Fruit fly (Drosophila melanogaster) whole organism, embryonic: ENCODE results near the gene Atat.

Experiments
- Awh ChIP-seq: fragments of 200-800 bp; sonication (Bioruptor generic); IDR thresholded peaks from 2 replicates; pipeline ENCODE4, ENCODE4 v1.3.6; 2022; ENCODE audit warnings: missing biosample characterization, missing genetic modification characterization
- B-H2 ChIP-seq: fragments of 200-800 bp; sonication (Bioruptor generic); optimal IDR thresholded peaks from 2 replicates; lab custom pipeline; 2018; ENCODE audit warnings: missing biosample characterization, mild to moderate bottlenecking, missing genetic modification characterization
- CG10147 ChIP-seq: fragments of 200-800 bp; sonication (Bioruptor generic); optimal IDR thresholded peaks from 2 replicates; lab custom pipeline; 2019; ENCODE audit warnings: missing biosample characterization, mild to moderate bottlenecking, missing genetic modification characterization, moderate library complexity
- CG10543 ChIP-seq: fragments of 200-800 bp; sonication (Bioruptor generic); optimal IDR thresholded peaks from 3 replicates; lab custom pipeline; 2017; ENCODE audit warnings: missing biosample characterization, mild to moderate bottlenecking, missing genetic modification characterization, moderate library complexity
- CG1233 ChIP-seq: fragments of 200-800 bp; sonication (Bioruptor generic); optimal IDR thresholded peaks from 4 replicates; lab custom pipeline; 2018; ENCODE audit warnings: missing biosample characterization, mild to moderate bottlenecking, missing genetic modification characterization
- CG13424 ChIP-seq: fragments of 200-800 bp; sonication (Bioruptor generic); optimal IDR thresholded peaks from 2 replicates; lab custom pipeline; 2019; ENCODE audit warnings: missing biosample characterization, mild to moderate bottlenecking, missing genetic modification characterization, moderate library complexity
- CG15696 ChIP-seq: fragments of 200-800 bp; sonication (Bioruptor generic); optimal IDR thresholded peaks from 2 replicates; lab custom pipeline; 2019; ENCODE audit warnings: missing biosample characterization, mild to moderate bottlenecking, missing genetic modification characterization, moderate library complexity
- CG16813 ChIP-seq: fragments of 200-800 bp; sonication (Bioruptor generic); IDR thresholded peaks from 3 replicates; pipeline ENCODE4 v1.3.6; 2022; ENCODE audit warnings: missing biosample characterization, missing genetic modification characterization; ENCODE audit not compliant: partially characterized antibody
- CG17361 ChIP-seq: fragments of 200-800 bp; sonication (Bioruptor generic); IDR thresholded peaks from 3 replicates; pipeline ENCODE4 v1.3.6; 2022; ENCODE audit warnings: missing biosample characterization, missing genetic modification characterization
- CG17385 ChIP-seq: fragments of 200-800 bp; sonication (Bioruptor generic); optimal IDR thresholded peaks from 3 replicates; lab custom pipeline; 2018; ENCODE audit warnings: missing biosample characterization, mild to moderate bottlenecking, missing genetic modification characterization
- CG18011 ChIP-seq: fragments of 200-800 bp; sonication (Bioruptor generic); optimal IDR thresholded peaks from 2 replicates; lab custom pipeline; 2017; ENCODE audit warnings: missing biosample characterization, missing genetic modification characterization, mild to moderate bottlenecking, moderate library complexity, missing genotype
- CG1832 ChIP-seq: fragments of 200-800 bp; sonication (Bioruptor generic); optimal IDR thresholded peaks from 2 replicates; lab custom pipeline; 2017; ENCODE audit warnings: missing biosample characterization, mild to moderate bottlenecking, missing genetic modification characterization, inconsistent platforms
- CG4328 ChIP-seq: fragments of 200-800 bp; sonication (Bioruptor generic); optimal IDR thresholded peaks from 3 replicates; lab custom pipeline; 2017; ENCODE audit warnings: missing biosample characterization, missing genetic modification reagents, missing genetic modification characterization
- CG4404 ChIP-seq: fragments of 200-800 bp; sonication (Bioruptor generic); IDR thresholded peaks from 2 replicates; pipeline ENCODE4 v1.3.6; 2022; ENCODE audit warnings: missing biosample characterization, missing genetic modification characterization
- CG4617 ChIP-seq: fragments of 200-800 bp; sonication (Bioruptor generic); optimal IDR thresholded peaks from 3 replicates; lab custom pipeline; 2016; ENCODE audit warnings: missing biosample characterization, missing genetic modification characterization, borderline replicate concordance
- CG7745 ChIP-seq: fragments of 200-800 bp; sonication (Bioruptor generic); optimal IDR thresholded peaks from 2 replicates; lab custom pipeline; 2018; ENCODE audit warnings: missing biosample characterization, mild to moderate bottlenecking, missing genetic modification characterization, moderate library complexity
- CG8290 ChIP-seq, 3 experiments: fragments of 200-800 bp; sonication (Bioruptor generic); optimal IDR thresholded peaks; 2 replicates each; lab custom pipeline; 2016 to 2019; ENCODE audit warnings: missing biosample characterization in 3 of 3, missing genetic modification characterization in 3 of 3, mild to moderate bottlenecking in 2 of 3, moderate library complexity in 1 of 3
- CG9437 ChIP-seq: fragments of 200-800 bp; sonication (Bioruptor generic); optimal IDR thresholded peaks from 2 replicates; lab custom pipeline; 2018; ENCODE audit warnings: missing biosample characterization, mild to moderate bottlenecking, missing genetic modification characterization
- D19A ChIP-seq: fragments of 200-800 bp; optimal IDR thresholded peaks from 3 replicates; lab custom pipeline; 2019; ENCODE audit warnings: missing biosample characterization, mild to moderate bottlenecking, missing genetic modification characterization, moderate library complexity
- Dip3 ChIP-seq: fragments of 200-800 bp; sonication (Bioruptor generic); optimal IDR thresholded peaks from 3 replicates; lab custom pipeline; 2016; ENCODE audit warnings: missing biosample characterization, missing genetic modification characterization
- Drgx ChIP-seq: fragments of 200-800 bp; sonication (Bioruptor generic); IDR thresholded peaks from 2 replicates; pipeline ENCODE4 v1.3.6; 2022; ENCODE audit warnings: missing biosample characterization, missing genetic modification characterization
- H2.0 ChIP-seq: fragments of 200-800 bp; sonication (Bioruptor generic); IDR thresholded peaks from 2 replicates; pipeline ENCODE4 v1.3.6; 2022; ENCODE audit warnings: missing biosample characterization, missing genetic modification characterization
- Lhr ChIP-seq: fragments of 200-800 bp; sonication (Bioruptor generic); optimal IDR thresholded peaks from 3 replicates; lab custom pipeline; 2017; ENCODE audit warnings: mild to moderate bottlenecking, missing biosample characterization, missing genetic modification reagents, missing genetic modification characterization
- Meics ChIP-seq: fragments of 200-800 bp; sonication (Bioruptor generic); optimal IDR thresholded peaks from 2 replicates; lab custom pipeline; 2017; ENCODE audit warnings: missing biosample characterization, mild to moderate bottlenecking, missing genetic modification characterization
- Myb ChIP-seq: fragments of 200-800 bp; sonication (Bioruptor generic); optimal IDR thresholded peaks from 2 replicates; lab custom pipeline; 2016; ENCODE audit warnings: missing biosample characterization, missing genetic modification characterization
- NC2α ChIP-seq: fragments of 200-800 bp; sonication (Bioruptor generic); optimal IDR thresholded peaks from 2 replicates; lab custom pipeline; 2016; ENCODE audit warnings: missing biosample characterization, missing genetic modification characterization
- Oli ChIP-seq: fragments of 200-800 bp; sonication (Bioruptor generic); optimal IDR thresholded peaks from 2 replicates; lab custom pipeline; 2018; ENCODE audit warnings: missing biosample characterization, mild to moderate bottlenecking, missing genetic modification characterization, moderate library complexity
- Six4 ChIP-seq: fragments of 200-800 bp; sonication (Bioruptor generic); optimal IDR thresholded peaks from 2 replicates; lab custom pipeline; 2016; ENCODE audit warnings: missing biosample characterization, missing genetic modification characterization
- Sry-β ChIP-seq: fragments of 200-800 bp; sonication (Bioruptor generic); optimal IDR thresholded peaks from 2 replicates; lab custom pipeline; 2018; ENCODE audit warnings: missing biosample characterization, mild to moderate bottlenecking, missing genetic modification characterization, moderate library complexity
- Ssrp ChIP-seq: fragments of 200-800 bp; sonication (Bioruptor generic); optimal IDR thresholded peaks from 2 replicates; lab custom pipeline; 2018; ENCODE audit warnings: missing biosample characterization, mild to moderate bottlenecking, missing genetic modification characterization, moderate library complexity
- bigmax ChIP-seq: fragments of 200-800 bp; sonication (Bioruptor generic); optimal IDR thresholded peaks from 2 replicates; lab custom pipeline; 2018; ENCODE audit warnings: missing biosample characterization, mild to moderate bottlenecking, missing genetic modification characterization
- bowl ChIP-seq: fragments of 200-800 bp; sonication (Bioruptor generic); IDR thresholded peaks from 2 replicates; pipeline ENCODE4 v1.3.6; 2022; ENCODE audit warnings: missing biosample characterization, missing genetic modification characterization
- cad ChIP-seq: fragments of >200 bp; optimal IDR thresholded peaks from 2 replicates; lab custom pipeline; 2017; ENCODE audit warnings: missing biosample characterization, missing genetic modification characterization
- crc ChIP-seq: fragments of 200-800 bp; sonication (Bioruptor generic); optimal IDR thresholded peaks from 2 replicates; lab custom pipeline; 2016; ENCODE audit warnings: missing biosample characterization, missing genetic modification characterization
- dmrt99B ChIP-seq: fragments of 200-800 bp; sonication (Bioruptor generic); optimal IDR thresholded peaks from 2 replicates; lab custom pipeline; 2018; ENCODE audit warnings: missing biosample characterization, mild to moderate bottlenecking, missing genetic modification characterization, moderate library complexity
- dysf ChIP-seq: fragments of 200-800 bp; sonication (Bioruptor generic); IDR thresholded peaks from 3 replicates; pipeline ENCODE4 v1.3.6; 2022; ENCODE audit warnings: missing biosample characterization, missing genetic modification characterization
- fru ChIP-seq: fragments of >200 bp; optimal IDR thresholded peaks from 2 replicates; lab custom pipeline; 2017
- lilli ChIP-seq: fragments of 200-800 bp; sonication (Bioruptor generic); optimal IDR thresholded peaks from 3 replicates; lab custom pipeline; 2016; ENCODE audit warnings: missing biosample characterization, missing genetic modification characterization
- lov ChIP-seq, 2 experiments: fragments of 200-800 bp in 1 of 2; fragments of >200 bp in 1 of 2; sonication (Bioruptor generic) in 1 of 2; IDR thresholded peaks in 1 of 2; optimal IDR thresholded peaks in 1 of 2; 2 replicates in 1 of 2; 3 replicates in 1 of 2; pipeline versions ENCODE4 v1.3.6 to Lab custom; 2017 to 2022; ENCODE audit warnings: missing biosample characterization in 1 of 2, missing genetic modification characterization in 1 of 2
- mam ChIP-seq: fragments of 200-800 bp; sonication (Bioruptor generic); optimal IDR thresholded peaks from 3 replicates; lab custom pipeline; 2016; ENCODE audit warnings: missing biosample characterization, missing genetic modification characterization
- nerfin-1 ChIP-seq: fragments of 200-800 bp; sonication (Bioruptor generic); optimal IDR thresholded peaks from 3 replicates; lab custom pipeline; 2019; ENCODE audit warnings: missing biosample characterization, mild to moderate bottlenecking, missing genetic modification characterization, moderate library complexity
- oc ChIP-seq: fragments of 200-800 bp; sonication (Bioruptor generic); optimal IDR thresholded peaks from 2 replicates; lab custom pipeline; 2018; ENCODE audit warnings: missing biosample characterization, mild to moderate bottlenecking, missing genetic modification characterization, moderate library complexity
- pb ChIP-seq: fragments of 200-800 bp; sonication (Bioruptor generic); optimal IDR thresholded peaks from 3 replicates; lab custom pipeline; 2016; ENCODE audit warnings: missing biosample characterization, missing genetic modification characterization
- slbo ChIP-seq: fragments of 200-800 bp; sonication (Bioruptor generic); IDR thresholded peaks from 2 replicates; pipeline ENCODE4 v1.3.6; 2022; ENCODE audit warnings: missing biosample characterization, missing genetic modification characterization
- stwl ChIP-seq: fragments of 200-800 bp; sonication (Bioruptor generic); optimal IDR thresholded peaks from 3 replicates; lab custom pipeline; 2018; ENCODE audit warnings: missing biosample characterization, mild to moderate bottlenecking, missing genetic modification characterization, moderate library complexity
- tgo ChIP-seq: fragments of 200-800 bp; sonication (Bioruptor generic); IDR thresholded peaks from 3 replicates; pipeline ENCODE4 v1.3.6; 2022; ENCODE audit warnings: missing biosample characterization, missing genetic modification characterization
- tx ChIP-seq: fragments of 200-800 bp; sonication (Bioruptor generic); optimal IDR thresholded peaks from 2 replicates; lab custom pipeline; 2016; ENCODE audit warnings: missing biosample characterization, missing genetic modification characterization
- vnd ChIP-seq: fragments of 200-800 bp; sonication (Bioruptor generic); IDR thresholded peaks from 3 replicates; pipeline ENCODE4 v1.3.6; 2022; ENCODE audit warnings: missing biosample characterization, missing genetic modification characterization; ENCODE audit not compliant: partially characterized antibody
- zen2 ChIP-seq: fragments of 200-800 bp; sonication (Bioruptor generic); IDR thresholded peaks from 3 replicates; pipeline ENCODE4 v1.3.6; 2022; ENCODE audit warnings: missing biosample characterization, missing genetic modification characterization; ENCODE audit not compliant: partially characterized antibody

Gene Atat

dm6 chr3L:9441907-9442479, 15.4 kb upstream of the Atat start, which contains the start of the genes Bet3 and Nf-YA (continued):
- TF ChIP-seq CG18011 (GFP tag; lab: Kevin White, UChicago) (no peak), slbo (GFP tag; lab: Robert Waterston, UW) (peak; percentile 88), bowl (no peak), B-H2 (GFP tag; lab: Kevin White, UChicago) (peak; percentile 69), CG4617 (GFP tag; lab: Kevin White, UChicago) (peak; percentile 90), Meics (GFP tag; lab: Kevin White, UChicago) (peak; percentile 49), pb (GFP tag; lab: Kevin White, UChicago) (no peak), CG9437 (GFP tag; lab: Kevin White, UChicago) (no peak), dmrt99B (tag; lab: Kevin White, UChicago) (no peak), Drgx (GFP tag; lab: Robert Waterston, UW) (no peak), NC2α (GFP tag; lab: Kevin White, UChicago) (no peak), CG4328 (no peak), Ssrp (tag; lab: Kevin White, UChicago) (peak; percentile 44), mam (peak; percentile 90), CG7745 (no peak), crc (GFP tag; lab: Kevin White, UChicago) (peak; percentile 27), D19A (tag; lab: Kevin White, UChicago) (peak; percentile 20), CG8290 (GFP tag; optimal IDR thresholded peaks at IDR 0.05; lab: Kevin White, UChicago) (peak; percentile 80), CG8290 (tag; optimal IDR thresholded peaks at IDR 0.05; lab: Kevin White, UChicago) (peak in 1 of 2 experiments; percentile 73), stwl (tag; lab: Kevin White, UChicago) (peak; percentile 77), CG16813 (GFP tag; lab: Robert Waterston, UW) (peak; percentile 85), CG10543 (GFP tag; lab: Kevin White, UChicago) (peak; percentile 36), CG17361 (GFP tag; lab: Robert Waterston, UW) (peak; percentile 48), CG4404 (GFP tag; lab: Robert Waterston, UW) (no peak), lilli (peak; percentile 70), CG10147 (no peak), nerfin-1 (tag; lab: Kevin White, UChicago) (peak; percentile 35), Six4 (no peak), tx (peak; percentile 26), zen2 (GFP tag; lab: Robert Waterston, UW) (peak; percentile 86; the same call in 1 of the 3 replicates), CG17385 (GFP tag; lab: Kevin White, UChicago) (peak; percentile 8), CG1233 (GFP tag; lab: Kevin White, UChicago) (peak; percentile 27), H2.0 (GFP tag; lab: Robert Waterston, UW) (peak; percentile 31; the same call in 1 of the 2 replicates), Sry-β (GFP tag; lab: Kevin White, UChicago) (no peak), cad (GFP tag; lab: Kevin White, UChicago) (no peak), oc (tag; lab: Kevin White, UChicago) (no peak), Dip3 (GFP tag; lab: Kevin White, UChicago) (peak; percentile 60), Myb (GFP tag; lab: Kevin White, UChicago) (peak; percentile 98), CG1832 (no peak), fru (lab: Kevin White, UChicago) (no peak), dysf (GFP tag; lab: Robert Waterston, UW) (peak; percentile 31; the same call in 1 of the 3 replicates), CG15696 (tag; lab: Kevin White, UChicago) (peak; percentile 55), vnd (GFP tag; lab: Robert Waterston, UW) (peak; percentile 76), lov (optimal IDR thresholded peaks at IDR 0.05; lab: Kevin White, UChicago) (no peak), lov (GFP tag; IDR thresholded peaks at IDR 0.05; lab: Robert Waterston, UW) (0 out of 3 replicates have a peak, but pooled peaks have one; percentile 24), tgo (GFP tag; lab: Robert Waterston, UW) (no peak), Oli (tag; lab: Kevin White, UChicago) (no peak), Awh (GFP tag; lab: Robert Waterston, UW) (no peak), Lhr (GFP tag; lab: Kevin White, UChicago) (peak; percentile 44), bigmax (GFP tag; lab: Kevin White, UChicago) (peak; percentile 89), CG13424 (peak; percentile 55)
